Worm (Caenorhabditis elegans): ENCODE data around the gene ZK1290.14.

The ZK1290.14 gene

ce11 chrII:7555454-7555853 lies at the start of gene ZK1290.14:
ZK1290.14 (minus strand) TSS chrII:7555592.
- no peak for TF ChIP-seq flt-1 (GFP tag; IDR thresholded peaks at IDR 0.05)
- no peak for TF ChIP-seq cog-1 (tag; optimal IDR thresholded peaks at IDR 0.05)
- no peak for TF ChIP-seq med-1 (GFP tag; optimal IDR thresholded peaks at IDR 0.05; ENCODE audit: insufficient read depth)
- no peak for TF ChIP-seq ztf-29 (GFP tag; IDR thresholded peaks at IDR 0.05)
- no peak for TF ChIP-seq ref-1 (GFP tag; conservative IDR thresholded peaks at IDR 0.05)
- TF ChIP-seq T22C8.4 (GFP tag; IDR thresholded peaks at IDR 0.05) = no peak

ce11 chrII:7599357-7599756 lies 44.0 kb upstream of the ZK1290.14 start, which contains the start of gene npp-21:
npp-21 (plus strand) TSS chrII:7599657.
- TF ChIP-seq flt-1 (GFP tag; IDR thresholded peaks at IDR 0.05) (no peak), ztf-23 (GFP tag; IDR thresholded peaks at IDR 0.05) (no peak), klf-2 (GFP tag; conservative IDR thresholded peaks at IDR 0.05) (no peak), ref-1 (GFP tag; conservative IDR thresholded peaks at IDR 0.05) (no peak), ztf-29 (GFP tag; IDR thresholded peaks at IDR 0.05) (no peak)

- TF ChIP-seq ref-1 (GFP tag; conservative IDR thresholded peaks at IDR 0.05) (no peak), med-1 (GFP tag; optimal IDR thresholded peaks at IDR 0.05; ENCODE audit: insufficient read depth) (no peak), ztf-29 (GFP tag; IDR thresholded peaks at IDR 0.05) (no peak), flt-1 (GFP tag; IDR thresholded peaks at IDR 0.05) (no peak), klf-2 (GFP tag; conservative IDR thresholded peaks at IDR 0.05) (no peak), ztf-23 (GFP tag; IDR thresholded peaks at IDR 0.05) (no peak), T22C8.4 (GFP tag; IDR thresholded peaks at IDR 0.05) (no peak), tab-1 (GFP tag; IDR thresholded peaks at IDR 0.05) (no peak), cog-1 (tag; optimal IDR thresholded peaks at IDR 0.05) (no peak)
Measured at ce11 chrII:7598702-7599314, 43.4 kb upstream of the ZK1290.14 start, which contains the start of gene pgam-5. pgam-5 (minus strand) TSS chrII:7598752.

- TF ChIP-seq med-1 (GFP tag; optimal IDR thresholded peaks at IDR 0.05; ENCODE audit: insufficient read depth) = no peak
- no peak for TF ChIP-seq tab-1 (GFP tag; IDR thresholded peaks at IDR 0.05)
- TF ChIP-seq T22C8.4 (GFP tag; IDR thresholded peaks at IDR 0.05) = no peak
- no peak for TF ChIP-seq ztf-29 (GFP tag; IDR thresholded peaks at IDR 0.05)
- TF ChIP-seq ztf-23 (GFP tag; IDR thresholded peaks at IDR 0.05) = no peak
- TF ChIP-seq cog-1 (tag; optimal IDR thresholded peaks at IDR 0.05) = no peak
Measured at ce11 chrII:7594812-7595211, 39.4 kb upstream of the ZK1290.14 start, which contains the start of gene syd-1. syd-1 (minus strand) TSS chrII:7594912.

ce11 chrII:7594262-7594661 lies 38.9 kb upstream of the ZK1290.14 start:
- no peak for TF ChIP-seq ztf-29 (GFP tag; IDR thresholded peaks at IDR 0.05)
- TF ChIP-seq tab-1 (GFP tag; IDR thresholded peaks at IDR 0.05) = no peak
- no peak for TF ChIP-seq med-1 (GFP tag; optimal IDR thresholded peaks at IDR 0.05; ENCODE audit: insufficient read depth)
- no peak for TF ChIP-seq ref-1 (GFP tag; conservative IDR thresholded peaks at IDR 0.05)
- no peak for TF ChIP-seq cog-1 (tag; optimal IDR thresholded peaks at IDR 0.05)
- no peak for TF ChIP-seq T22C8.4 (GFP tag; IDR thresholded peaks at IDR 0.05)
- no peak for TF ChIP-seq flt-1 (GFP tag; IDR thresholded peaks at IDR 0.05)
- no peak for TF ChIP-seq klf-2 (GFP tag; conservative IDR thresholded peaks at IDR 0.05)

- TF ChIP-seq T22C8.4 (GFP tag; IDR thresholded peaks at IDR 0.05) (no peak), cog-1 (tag; optimal IDR thresholded peaks at IDR 0.05) (no peak), med-1 (GFP tag; optimal IDR thresholded peaks at IDR 0.05; ENCODE audit: insufficient read depth) (no peak), flt-1 (GFP tag; IDR thresholded peaks at IDR 0.05) (no peak), tab-1 (GFP tag; IDR thresholded peaks at IDR 0.05) (no peak), ref-1 (GFP tag; conservative IDR thresholded peaks at IDR 0.05) (no peak), klf-2 (GFP tag; conservative IDR thresholded peaks at IDR 0.05) (no peak), ztf-23 (GFP tag; IDR thresholded peaks at IDR 0.05) (no peak), ztf-29 (GFP tag; IDR thresholded peaks at IDR 0.05) (no peak)
Measured at ce11 chrII:7593227-7593626, 37.8 kb upstream of the ZK1290.14 start.

- TF ChIP-seq T22C8.4 (GFP tag; IDR thresholded peaks at IDR 0.05) (no peak), klf-2 (GFP tag; conservative IDR thresholded peaks at IDR 0.05) (no peak), ztf-29 (GFP tag; IDR thresholded peaks at IDR 0.05) (no peak), flt-1 (GFP tag; IDR thresholded peaks at IDR 0.05) (no peak), med-1 (GFP tag; optimal IDR thresholded peaks at IDR 0.05; ENCODE audit: insufficient read depth) (no peak), cog-1 (tag; optimal IDR thresholded peaks at IDR 0.05) (no peak)
Measured at ce11 chrII:7588295-7588694, 32.9 kb upstream of the ZK1290.14 start.

- TF ChIP-seq flt-1 (GFP tag; IDR thresholded peaks at IDR 0.05) = no peak
- TF ChIP-seq T22C8.4 (GFP tag; IDR thresholded peaks at IDR 0.05) = no peak
- TF ChIP-seq ztf-23 (GFP tag; IDR thresholded peaks at IDR 0.05) = no peak
- no peak for TF ChIP-seq ztf-29 (GFP tag; IDR thresholded peaks at IDR 0.05)
- no peak for TF ChIP-seq med-1 (GFP tag; optimal IDR thresholded peaks at IDR 0.05; ENCODE audit: insufficient read depth)
- no peak for TF ChIP-seq ref-1 (GFP tag; conservative IDR thresholded peaks at IDR 0.05)
- TF ChIP-seq tab-1 (GFP tag; IDR thresholded peaks at IDR 0.05) = no peak
- TF ChIP-seq cog-1 (tag; optimal IDR thresholded peaks at IDR 0.05) = no peak
- no peak for TF ChIP-seq klf-2 (GFP tag; conservative IDR thresholded peaks at IDR 0.05)
Measured at ce11 chrII:7583555-7583954, 28.2 kb upstream of the ZK1290.14 start, which contains the start of gene mks-3. mks-3 (minus strand) TSS chrII:7583655.

- no peak for TF ChIP-seq flt-1 (GFP tag; IDR thresholded peaks at IDR 0.05)
- no peak for TF ChIP-seq klf-2 (GFP tag; conservative IDR thresholded peaks at IDR 0.05)
- no peak for TF ChIP-seq med-1 (GFP tag; optimal IDR thresholded peaks at IDR 0.05; ENCODE audit: insufficient read depth)
- TF ChIP-seq cog-1 (tag; optimal IDR thresholded peaks at IDR 0.05) = no peak
- no peak for TF ChIP-seq tab-1 (GFP tag; IDR thresholded peaks at IDR 0.05)
- TF ChIP-seq ref-1 (GFP tag; conservative IDR thresholded peaks at IDR 0.05) = no peak
- no peak for TF ChIP-seq ztf-29 (GFP tag; IDR thresholded peaks at IDR 0.05)
- no peak for TF ChIP-seq T22C8.4 (GFP tag; IDR thresholded peaks at IDR 0.05)
- TF ChIP-seq ztf-23 (GFP tag; IDR thresholded peaks at IDR 0.05) = no peak
Measured at ce11 chrII:7577412-7577811, 22.0 kb upstream of the ZK1290.14 start, which contains the start of gene F35D2.6. F35D2.6 (plus strand) TSS chrII:7577712.

ce11 chrII:7575614-7576013 lies 20.2 kb upstream of the ZK1290.14 start, which contains the start of gene F35D2.1:
F35D2.1 (plus strand) TSS chrII:7575914.
- TF ChIP-seq tab-1 (GFP tag; IDR thresholded peaks at IDR 0.05) (no peak), T22C8.4 (GFP tag; IDR thresholded peaks at IDR 0.05) (no peak), cog-1 (tag; optimal IDR thresholded peaks at IDR 0.05) (no peak), ztf-23 (GFP tag; IDR thresholded peaks at IDR 0.05) (no peak), flt-1 (GFP tag; IDR thresholded peaks at IDR 0.05) (no peak), ref-1 (GFP tag; conservative IDR thresholded peaks at IDR 0.05) (no peak), klf-2 (GFP tag; conservative IDR thresholded peaks at IDR 0.05) (no peak), ztf-29 (GFP tag; IDR thresholded peaks at IDR 0.05) (no peak), med-1 (GFP tag; optimal IDR thresholded peaks at IDR 0.05; ENCODE audit: insufficient read depth) (no peak)

All from whole organism, midembryonic.